Worm (Caenorhabditis elegans): ENCODE measurements around the gene pssy-1.

Gene pssy-1

ce11 chrX:9934009-9934323, 31.4 kb upstream of the pssy-1 start (continued):
- TF ChIP-seq mes-2 (tag; optimal IDR thresholded peaks at IDR 0.05; ENCODE audit: poor library complexity, severe bottlenecking) (no peak), hlh-30 (tag; optimal IDR thresholded peaks at IDR 0.05; ENCODE audit: insufficient read depth) (no peak), hif-1 (tag; optimal IDR thresholded peaks at IDR 0.05) (no peak), madf-9 (GFP tag; conservative IDR thresholded peaks at IDR 0.05) (no peak), mep-1 (tag; optimal IDR thresholded peaks at IDR 0.05) (peak; percentile 4), ama-1 (optimal IDR thresholded peaks at IDR 0.05) (no peak), php-3 (GFP tag; IDR thresholded peaks at IDR 0.05) (no peak), hlh-11 (tag; optimal IDR thresholded peaks at IDR 0.05) (peak; percentile 19), lsy-2 (tag; optimal IDR thresholded peaks at IDR 0.05) (no peak), F44E2.7 (GFP tag; IDR thresholded peaks at IDR 0.05) (no peak), mdt-29 (GFP tag; IDR thresholded peaks at IDR 0.05) (no peak), egl-43 (GFP tag; IDR thresholded peaks at IDR 0.05) (no peak), unc-130 (GFP tag; optimal IDR thresholded peaks at IDR 0.05) (no peak), ztf-11 (tag; optimal IDR thresholded peaks at IDR 0.05) (no peak), rbr-2 (tag; optimal IDR thresholded peaks at IDR 0.05) (no peak), zag-1 (tag; optimal IDR thresholded peaks at IDR 0.05) (no peak), nhr-28 (tag; optimal IDR thresholded peaks at IDR 0.05) (peak; percentile 37), snpc-1.2 (GFP tag; IDR thresholded peaks at IDR 0.05) (no peak)

ce11 chrX:9938091-9938490, 27.3 kb upstream of the pssy-1 start:
- TF ChIP-seq daf-16 (GFP tag; optimal IDR thresholded peaks at IDR 0.05) = no peak
- no peak for TF ChIP-seq daf-16 (tag; optimal IDR thresholded peaks at IDR 0.05)
- TF ChIP-seq unc-39 (tag; optimal IDR thresholded peaks at IDR 0.05) = no peak
- no peak for TF ChIP-seq ZK337.2 (GFP tag; IDR thresholded peaks at IDR 0.05)
- TF ChIP-seq spr-1 (tag; optimal IDR thresholded peaks at IDR 0.05) = no peak
- no peak for TF ChIP-seq daf-8 (GFP tag; IDR thresholded peaks at IDR 0.05)
- TF ChIP-seq hlh-11 (tag; optimal IDR thresholded peaks at IDR 0.05) = peak; percentile 29
- no peak for TF ChIP-seq snpc-1.2 (GFP tag; IDR thresholded peaks at IDR 0.05)
- TF ChIP-seq hlh-30 (tag; optimal IDR thresholded peaks at IDR 0.05; ENCODE audit: insufficient read depth) = peak; percentile 11
- no peak for TF ChIP-seq nhr-111 (GFP tag; optimal IDR thresholded peaks at IDR 0.05)

DNA sequence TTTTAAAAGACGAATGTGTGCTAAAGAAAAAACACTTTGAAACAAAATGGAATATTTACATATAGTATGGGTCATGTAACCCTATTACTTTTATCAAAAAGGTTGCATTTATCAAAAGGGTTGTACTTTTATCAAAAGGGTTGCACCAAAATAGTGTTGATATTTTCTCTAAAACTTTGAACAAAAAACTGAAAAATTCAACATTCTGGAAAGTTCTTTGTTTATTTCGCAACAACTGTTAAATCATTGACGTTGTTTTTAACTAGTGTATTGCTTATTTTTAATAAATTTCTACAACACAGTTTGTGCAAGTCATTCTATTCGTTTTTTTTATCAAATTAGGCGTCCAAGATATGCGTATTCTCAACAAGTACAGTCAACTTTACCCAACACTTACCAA, 26.9 kb upstream of the pssy-1 start, which contains the start of the genes C17G1.5 and C17G1.14:
C17G1.5 (plus strand) TSS at position 266 of the 400 bp plus-strand sequence.
C17G1.14 (plus strand) TSS at position 277 of the 400 bp plus-strand sequence.
- TF ChIP-seq pqm-1 (tag; optimal IDR thresholded peaks at IDR 0.05) (peak; percentile 9), Y105C5A.15 (GFP tag; IDR thresholded peaks at IDR 0.05) (no peak), daf-16 (GFP tag; optimal IDR thresholded peaks at IDR 0.05) (no peak), daf-16 (tag; optimal IDR thresholded peaks at IDR 0.05) (peak; percentile 68), dmd-9 (GFP tag; IDR thresholded peaks at IDR 0.05) (no peak), attf-4 (tag; optimal IDR thresholded peaks at IDR 0.05) (no peak), mes-2 (tag; optimal IDR thresholded peaks at IDR 0.05; ENCODE audit: poor library complexity, severe bottlenecking) (no peak), mep-1 (tag; optimal IDR thresholded peaks at IDR 0.05) (no peak), lin-29 (GFP tag; IDR thresholded peaks at IDR 0.05) (no peak), rbr-2 (tag; optimal IDR thresholded peaks at IDR 0.05) (no peak), dve-1 (tag; optimal IDR thresholded peaks at IDR 0.05; ENCODE audit: insufficient read depth) (peak; percentile 8)

- no peak for TF ChIP-seq pha-4 (GFP tag; IDR thresholded peaks at IDR 0.05)
- peak; percentile 82 for TF ChIP-seq pha-4 (tag; optimal IDR thresholded peaks at IDR 0.05)
- no peak for TF ChIP-seq daf-16 (GFP tag; optimal IDR thresholded peaks at IDR 0.05)
- peak; percentile 36 for TF ChIP-seq daf-16 (tag; optimal IDR thresholded peaks at IDR 0.05)
- no peak for TF ChIP-seq unc-130 (GFP tag; optimal IDR thresholded peaks at IDR 0.05)
- TF ChIP-seq nhr-6 (tag; optimal IDR thresholded peaks at IDR 0.05) = peak; percentile 66
- TF ChIP-seq duxl-1 (tag; optimal IDR thresholded peaks at IDR 0.05; ENCODE audit: poor library complexity) = no peak
Measured at ce11 chrX:9940524-9940923, 24.9 kb upstream of the pssy-1 start.

Data from whole organism, L4 larva.